Fruit fly (Drosophila melanogaster) whole organism, embryonic: ENCODE measurements around the gene beat-Vc.

Experiments
- Ada2b ChIP-seq: fragments of 200-800 bp; sonication (Bioruptor generic); IDR thresholded peaks from 2 replicates; pipeline ENCODE4 v1.3.6; 2022; ENCODE audit warnings: missing biosample characterization, missing genetic modification characterization
- Atf-2 ChIP-seq: fragments of 200-800 bp; sonication (Bioruptor generic); optimal IDR thresholded peaks from 2 replicates; lab custom pipeline; 2016; ENCODE audit warnings: missing biosample characterization, missing genetic modification characterization
- Atf6 ChIP-seq: fragments of 200-800 bp; sonication (Bioruptor generic); IDR thresholded peaks from 2 replicates; pipeline ENCODE4 v1.3.6; 2022; ENCODE audit warnings: missing biosample characterization, missing genetic modification characterization
- B-H2 ChIP-seq: fragments of 200-800 bp; sonication (Bioruptor generic); optimal IDR thresholded peaks from 2 replicates; lab custom pipeline; 2018; ENCODE audit warnings: missing biosample characterization, mild to moderate bottlenecking, missing genetic modification characterization
- BtbVII ChIP-seq: fragments of 200-800 bp; sonication (Bioruptor generic); optimal IDR thresholded peaks from 3 replicates; lab custom pipeline; 2017; ENCODE audit warnings: missing biosample characterization, mild to moderate bottlenecking, missing genetic modification characterization
- C15 ChIP-seq: fragments of 200-800 bp; sonication (Bioruptor generic); IDR thresholded peaks from 3 replicates; pipeline ENCODE4 v1.3.6; 2022; ENCODE audit warnings: missing biosample characterization, missing genetic modification characterization
- CG10209 ChIP-seq: fragments of 200-800 bp; sonication (Bioruptor generic); optimal IDR thresholded peaks from 3 replicates; lab custom pipeline; 2017; ENCODE audit warnings: missing biosample characterization, mild to moderate bottlenecking, missing genetic modification characterization, missing genetic modification reagents
- CG11695 ChIP-seq: fragments of 200-800 bp; sonication (Bioruptor generic); IDR thresholded peaks from 3 replicates; pipeline ENCODE4 v1.3.6; 2022; ENCODE audit warnings: missing biosample characterization, missing genetic modification characterization
- CG11696 ChIP-seq: fragments of 200-800 bp; sonication (Bioruptor generic); IDR thresholded peaks from 2 replicates; pipeline ENCODE4 v1.3.6; 2022; ENCODE audit warnings: missing biosample characterization, missing genetic modification characterization
- CG13296 ChIP-seq: fragments of 200-800 bp; sonication (Bioruptor generic); optimal IDR thresholded peaks from 3 replicates; lab custom pipeline; 2018; ENCODE audit warnings: missing biosample characterization, mild to moderate bottlenecking, missing genetic modification characterization
- CG15479 ChIP-seq: fragments of 200-800 bp; sonication (Bioruptor generic); optimal IDR thresholded peaks from 3 replicates; lab custom pipeline; 2019; ENCODE audit warnings: missing biosample characterization, mild to moderate bottlenecking, missing genetic modification characterization, moderate library complexity
- CG3163 ChIP-seq: fragments of 200-800 bp; sonication (Bioruptor generic); optimal IDR thresholded peaks from 3 replicates; lab custom pipeline; 2016; ENCODE audit warnings: missing biosample characterization, missing genetic modification characterization
- CG3281 ChIP-seq: fragments of 200-800 bp; sonication (Bioruptor generic); optimal IDR thresholded peaks from 3 replicates; lab custom pipeline; 2017; ENCODE audit warnings: missing biosample characterization, mild to moderate bottlenecking, missing genetic modification characterization
- CG34376 ChIP-seq: fragments of 200-800 bp; sonication (Bioruptor generic); optimal IDR thresholded peaks from 2 replicates; lab custom pipeline; 2018; ENCODE audit warnings: missing biosample characterization, mild to moderate bottlenecking, missing genetic modification characterization
- CG4360 ChIP-seq: fragments of 200-800 bp; sonication (Bioruptor generic); IDR thresholded peaks from 2 replicates; pipeline ENCODE4 v1.3.6; 2022; ENCODE audit warnings: missing biosample characterization, missing genetic modification characterization
- CG6254 ChIP-seq: fragments of 200-800 bp; sonication (Bioruptor generic); optimal IDR thresholded peaks from 3 replicates; lab custom pipeline; 2017; ENCODE audit warnings: mild to moderate bottlenecking, missing biosample characterization, missing genetic modification reagents, missing genetic modification characterization
- CG6683 ChIP-seq: fragments of 200-800 bp; sonication (Bioruptor generic); optimal IDR thresholded peaks from 2 replicates; lab custom pipeline; 2017; ENCODE audit warnings: missing biosample characterization, mild to moderate bottlenecking, missing genetic modification characterization, missing genetic modification reagents
- CG7963 ChIP-seq: fragments of 200-800 bp; sonication (Bioruptor generic); IDR thresholded peaks from 3 replicates; pipeline ENCODE4 v1.3.6; 2022; ENCODE audit warnings: missing biosample characterization, missing genetic modification characterization; ENCODE audit not compliant: partially characterized antibody
- CG8924 ChIP-seq: fragments of 200-800 bp; optimal IDR thresholded peaks from 3 replicates; lab custom pipeline; 2019; ENCODE audit warnings: missing biosample characterization, mild to moderate bottlenecking, missing genetic modification characterization, moderate library complexity
- CG9727 ChIP-seq: fragments of 200-800 bp; sonication (Bioruptor generic); optimal IDR thresholded peaks from 3 replicates; lab custom pipeline; 2017; ENCODE audit warnings: missing biosample characterization, mild to moderate bottlenecking, missing genetic modification characterization
- CG9876 ChIP-seq: fragments of 200-800 bp; sonication (Bioruptor generic); optimal IDR thresholded peaks from 2 replicates; lab custom pipeline; 2016; ENCODE audit warnings: missing biosample characterization, missing genetic modification characterization
- D19A ChIP-seq: fragments of 200-800 bp; optimal IDR thresholded peaks from 3 replicates; lab custom pipeline; 2019; ENCODE audit warnings: missing biosample characterization, mild to moderate bottlenecking, missing genetic modification characterization, moderate library complexity
- GATAe ChIP-seq: fragments of 200-800 bp; sonication (Bioruptor generic); conservative IDR thresholded peaks from 2 replicates; pipeline ENCODE4 v1.3.6; 2022; ENCODE audit warnings: missing biosample characterization, missing genetic modification characterization
- HmgZ ChIP-seq: fragments of 200-800 bp; sonication (Bioruptor generic); optimal IDR thresholded peaks from 2 replicates; lab custom pipeline; 2018; ENCODE audit warnings: missing biosample characterization, mild to moderate bottlenecking, missing genetic modification characterization
- Hmr ChIP-seq: fragments of 200-800 bp; sonication (Bioruptor generic); optimal IDR thresholded peaks from 3 replicates; lab custom pipeline; 2017; ENCODE audit warnings: mild to moderate bottlenecking, missing biosample characterization, missing genetic modification reagents, missing genetic modification characterization
- Med ChIP-seq: fragments of 200-800 bp; sonication (Bioruptor generic); peaks from one replicate; lab custom pipeline; 2016; ENCODE audit warnings: missing biosample characterization, missing genetic modification characterization, mild to moderate bottlenecking, inconsistent platforms, moderate library complexity
- Meics ChIP-seq: fragments of 200-800 bp; sonication (Bioruptor generic); optimal IDR thresholded peaks from 2 replicates; lab custom pipeline; 2017; ENCODE audit warnings: missing biosample characterization, mild to moderate bottlenecking, missing genetic modification characterization
- Myb ChIP-seq: fragments of 200-800 bp; sonication (Bioruptor generic); optimal IDR thresholded peaks from 2 replicates; lab custom pipeline; 2016; ENCODE audit warnings: missing biosample characterization, missing genetic modification characterization
- Oli ChIP-seq: fragments of 200-800 bp; sonication (Bioruptor generic); optimal IDR thresholded peaks from 2 replicates; lab custom pipeline; 2018; ENCODE audit warnings: missing biosample characterization, mild to moderate bottlenecking, missing genetic modification characterization, moderate library complexity
- Ptx1 ChIP-seq: fragments of 200-800 bp; sonication (Bioruptor generic); IDR thresholded peaks from 2 replicates; pipeline ENCODE4 v1.3.6; 2022; ENCODE audit warnings: missing biosample characterization, missing genetic modification characterization
- Sox102F ChIP-seq: fragments of 200-800 bp; sonication (Bioruptor generic); optimal IDR thresholded peaks from 2 replicates; lab custom pipeline; 2018; ENCODE audit warnings: missing biosample characterization, mild to moderate bottlenecking, missing genetic modification characterization, moderate library complexity
- cato ChIP-seq: fragments of 200-800 bp; sonication (Bioruptor generic); optimal IDR thresholded peaks from 2 replicates; lab custom pipeline; 2016; ENCODE audit warnings: missing biosample characterization, missing genetic modification characterization, borderline replicate concordance
- crp ChIP-seq, 2 experiments: fragments of 200-800 bp; sonication (Bioruptor generic); optimal IDR thresholded peaks; 2 replicates in 1 of 2; 3 replicates in 1 of 2; lab custom pipeline; 2017; ENCODE audit warnings: missing biosample characterization in 2 of 2, missing genetic modification characterization in 2 of 2, mild to moderate bottlenecking in 1 of 2, moderate library complexity in 1 of 2
- cwo ChIP-seq: fragments of 200-800 bp; sonication (Bioruptor generic); optimal IDR thresholded peaks from 3 replicates; lab custom pipeline; 2017; ENCODE audit warnings: missing biosample characterization, missing genetic modification characterization, mild to moderate bottlenecking, moderate library complexity, missing genetic modification reagents
- dpn ChIP-seq, 2 experiments: fragments of 200-800 bp; sonication (Bioruptor generic); optimal IDR thresholded peaks; 3 replicates each; lab custom pipeline; 2016; ENCODE audit warnings: missing biosample characterization in 2 of 2, missing genetic modification characterization in 2 of 2
- dysf ChIP-seq: fragments of 200-800 bp; sonication (Bioruptor generic); IDR thresholded peaks from 3 replicates; pipeline ENCODE4 v1.3.6; 2022; ENCODE audit warnings: missing biosample characterization, missing genetic modification characterization
- gem ChIP-seq: fragments of 200-800 bp; sonication (Bioruptor generic); optimal IDR thresholded peaks from 2 replicates; lab custom pipeline; 2019; ENCODE audit warnings: missing biosample characterization, mild to moderate bottlenecking, missing genetic modification characterization, moderate library complexity
- grau ChIP-seq: fragments of 200-800 bp; optimal IDR thresholded peaks from 3 replicates; lab custom pipeline; 2019; ENCODE audit warnings: missing biosample characterization, mild to moderate bottlenecking, missing genetic modification characterization, moderate library complexity
- nmo ChIP-seq: fragments of 200-800 bp; sonication (Bioruptor generic); optimal IDR thresholded peaks from 2 replicates; lab custom pipeline; 2018; ENCODE audit warnings: missing biosample characterization, mild to moderate bottlenecking, missing genetic modification characterization, moderate library complexity
- phol ChIP-seq: fragments of 200-800 bp; sonication (Bioruptor generic); optimal IDR thresholded peaks from 3 replicates; lab custom pipeline; 2018; ENCODE audit warnings: missing biosample characterization, mild to moderate bottlenecking, missing genetic modification characterization, moderate library complexity
- prd ChIP-seq, 3 experiments: fragments of >200 bp in 2 of 3; fragments of 200-800 bp in 1 of 3; sonication (Bioruptor generic) in 1 of 3; optimal IDR thresholded peaks in 2 of 3; IDR thresholded peaks in 1 of 3; 2 replicates in 2 of 3; 3 replicates in 1 of 3; pipeline versions ENCODE4 v1.3.6 to Lab custom; 2017 to 2022; ENCODE audit warnings: missing biosample characterization in 1 of 3, missing genetic modification characterization in 1 of 3
- row ChIP-seq: fragments of 200-800 bp; sonication (Bioruptor generic); IDR thresholded peaks from 3 replicates; pipeline ENCODE4 v1.3.6; 2022; ENCODE audit warnings: missing biosample characterization, missing genetic modification characterization
- tx ChIP-seq: fragments of 200-800 bp; sonication (Bioruptor generic); optimal IDR thresholded peaks from 2 replicates; lab custom pipeline; 2016; ENCODE audit warnings: missing biosample characterization, missing genetic modification characterization
- unpg ChIP-seq: fragments of 200-800 bp; sonication (Bioruptor generic); optimal IDR thresholded peaks from 3 replicates; lab custom pipeline; 2018; ENCODE audit warnings: missing biosample characterization, mild to moderate bottlenecking, missing genetic modification characterization, moderate library complexity
- vnd ChIP-seq: fragments of 200-800 bp; sonication (Bioruptor generic); IDR thresholded peaks from 3 replicates; pipeline ENCODE4 v1.3.6; 2022; ENCODE audit warnings: missing biosample characterization, missing genetic modification characterization; ENCODE audit not compliant: partially characterized antibody

Gene beat-Vc

dm6 chr3R:12720344-12721200 is 62.4 kb downstream of the beat-Vc start (continued):
- TF ChIP-seq row (peak; percentile 23; the same call in 1 of the 3 replicates), GATAe (0 out of 2 replicates have a peak, but pooled peaks have one; percentile 41), CG11695 (GFP tag; lab: Robert Waterston, UW) (no peak), dysf (GFP tag; lab: Robert Waterston, UW) (no peak), Ada2b (no peak), Meics (peak; percentile 8), crp (GFP tag; optimal IDR thresholded peaks at IDR 0.05; lab: Kevin White, UChicago) (peak in 1 of 2 experiments; percentile 0), CG11696 (GFP tag; lab: Robert Waterston, UW) (0 out of 2 replicates have a peak, but pooled peaks have one; percentile 11), cwo (GFP tag; lab: Kevin White, UChicago) (peak; percentile 22), Hmr (GFP tag; lab: Kevin White, UChicago) (peak; percentile 10), Med (GFP tag; lab: Kevin White, UChicago) (peak; percentile 62), Atf6 (no peak), HmgZ (tag; lab: Kevin White, UChicago) (peak; percentile 15), tx (GFP tag; lab: Kevin White, UChicago) (no peak), Myb (GFP tag; lab: Kevin White, UChicago) (no peak), D19A (tag; lab: Kevin White, UChicago) (peak; percentile 5), CG34376 (GFP tag; lab: Kevin White, UChicago) (peak; percentile 48), BtbVII (GFP tag; lab: Kevin White, UChicago) (peak; percentile 8), CG3281 (GFP tag; lab: Kevin White, UChicago) (peak; percentile 23)

dm6 chr3R:12719627-12720343 is 63.2 kb downstream of the beat-Vc start:
- TF ChIP-seq Sox102F (GFP tag; lab: Kevin White, UChicago) (peak; percentile 43), unpg (GFP tag; lab: Kevin White, UChicago) (peak; percentile 55), Oli (tag; lab: Kevin White, UChicago) (peak; percentile 36), CG6683 (peak; percentile 31), CG6254 (peak; percentile 12), CG9727 (GFP tag; lab: Kevin White, UChicago) (peak; percentile 32), phol (tag; lab: Kevin White, UChicago) (peak; percentile 40), HmgZ (tag; lab: Kevin White, UChicago) (peak; percentile 16), nmo (GFP tag; lab: Kevin White, UChicago) (peak; percentile 36), CG8924 (tag; lab: Kevin White, UChicago) (peak; percentile 24), CG3163 (GFP tag; lab: Kevin White, UChicago) (peak; percentile 86), grau (tag; lab: Kevin White, UChicago) (peak; percentile 43), CG10209 (GFP tag; lab: Kevin White, UChicago) (peak; percentile 2), CG9876 (GFP tag; lab: Kevin White, UChicago) (no peak), Atf-2 (no peak), cato (no peak), CG15479 (GFP tag; lab: Kevin White, UChicago) (peak; percentile 80), CG4360 (GFP tag; lab: Robert Waterston, UW) (peak; percentile 81), prd (optimal IDR thresholded peaks at IDR 0.05; lab: Kevin White, UChicago) (no peak), prd (GFP tag; IDR thresholded peaks at IDR 0.05; lab: Robert Waterston, UW) (no peak), gem (peak; percentile 69), dpn (GFP tag; optimal IDR thresholded peaks at IDR 0.05; lab: Kevin White, UChicago) (peak; percentile 18 to 31), vnd (GFP tag; lab: Robert Waterston, UW) (no peak), C15 (GFP tag; lab: Robert Waterston, UW) (no peak), CG13296 (GFP tag; lab: Kevin White, UChicago) (peak; percentile 46), Ptx1 (peak; percentile 13; the same call in 1 of the 2 replicates), B-H2 (GFP tag; lab: Kevin White, UChicago) (peak; percentile 9), CG7963 (GFP tag; lab: Robert Waterston, UW) (no peak)
